Fruit fly (Drosophila melanogaster) whole organism, embryonic: ENCODE results near the gene dpr4.

Source experiments
- ATbp ChIP-seq: fragments of 200-800 bp; sonication (Bioruptor generic); optimal IDR thresholded peaks from 2 replicates; lab custom pipeline; 2017; ENCODE audit warnings: missing biosample characterization, mild to moderate bottlenecking, missing genetic modification characterization, missing genetic modification reagents
- Awh ChIP-seq: fragments of 200-800 bp; sonication (Bioruptor generic); IDR thresholded peaks from 2 replicates; pipeline ENCODE4, ENCODE4 v1.3.6; 2022; ENCODE audit warnings: missing biosample characterization, missing genetic modification characterization
- BtbVII ChIP-seq: fragments of 200-800 bp; sonication (Bioruptor generic); optimal IDR thresholded peaks from 3 replicates; lab custom pipeline; 2017; ENCODE audit warnings: missing biosample characterization, mild to moderate bottlenecking, missing genetic modification characterization
- CG10565 ChIP-seq: fragments of 200-800 bp; sonication (Bioruptor generic); optimal IDR thresholded peaks from 3 replicates; lab custom pipeline; 2016; ENCODE audit warnings: missing biosample characterization, mild to moderate bottlenecking, missing genetic modification characterization
- CG11085 ChIP-seq: fragments of 200-800 bp; sonication (Bioruptor generic); IDR thresholded peaks from 2 replicates; pipeline ENCODE4 v1.3.6; 2022; ENCODE audit warnings: missing biosample characterization, missing genetic modification characterization
- CG12236 ChIP-seq: fragments of 200-800 bp; sonication (Bioruptor generic); optimal IDR thresholded peaks from 2 replicates; lab custom pipeline; 2016; ENCODE audit warnings: missing biosample characterization, missing genetic modification characterization
- CG12299 ChIP-seq: fragments of 200-800 bp; sonication (Bioruptor generic); optimal IDR thresholded peaks from 2 replicates; lab custom pipeline; 2018; ENCODE audit warnings: missing biosample characterization, mild to moderate bottlenecking, missing genetic modification characterization
- CG12942 ChIP-seq: fragments of 200-800 bp; sonication (Bioruptor generic); optimal IDR thresholded peaks from 3 replicates; lab custom pipeline; 2016; ENCODE audit warnings: missing biosample characterization, missing genetic modification characterization
- CG14860 ChIP-seq: fragments of 200-800 bp; sonication (Bioruptor generic); IDR thresholded peaks from 3 replicates; pipeline ENCODE4 v1.3.6; 2022; ENCODE audit warnings: missing biosample characterization, missing genetic modification characterization; ENCODE audit not compliant: partially characterized antibody
- CG15514 ChIP-seq: fragments of 200-800 bp; sonication (Bioruptor generic); optimal IDR thresholded peaks from 3 replicates; lab custom pipeline; 2017; ENCODE audit warnings: missing biosample characterization, missing genetic modification characterization, mild to moderate bottlenecking, moderate library complexity, missing genetic modification reagents
- CG1603 ChIP-seq: fragments of 200-800 bp; sonication (Bioruptor generic); optimal IDR thresholded peaks from 2 replicates; lab custom pipeline; 2019; ENCODE audit warnings: missing biosample characterization, mild to moderate bottlenecking, missing genetic modification characterization, moderate library complexity
- CG17802 ChIP-seq: fragments of 200-800 bp; sonication (Bioruptor generic); optimal IDR thresholded peaks from 2 replicates; lab custom pipeline; 2018; ENCODE audit warnings: missing biosample characterization, mild to moderate bottlenecking, missing genetic modification characterization, moderate library complexity
- CG18262 ChIP-seq: fragments of 200-800 bp; optimal IDR thresholded peaks from 3 replicates; lab custom pipeline; 2019; ENCODE audit warnings: missing biosample characterization, mild to moderate bottlenecking, missing genetic modification characterization, moderate library complexity
- CG18619 ChIP-seq: fragments of 200-800 bp; sonication (Bioruptor generic); optimal IDR thresholded peaks from 3 replicates; lab custom pipeline; 2017; ENCODE audit warnings: missing biosample characterization, mild to moderate bottlenecking, missing genetic modification characterization
- CG2875 ChIP-seq: fragments of 200-800 bp; sonication (Bioruptor generic); optimal IDR thresholded peaks from 2 replicates; lab custom pipeline; 2017; ENCODE audit warnings: missing biosample characterization, mild to moderate bottlenecking, missing genetic modification characterization, missing genetic modification reagents
- CG31224 ChIP-seq: fragments of 200-800 bp; sonication (Bioruptor generic); IDR thresholded peaks from 2 replicates; pipeline ENCODE4 v1.3.6; 2022; ENCODE audit warnings: missing biosample characterization, missing genetic modification characterization
- CG32532 ChIP-seq: fragments of 200-800 bp; sonication (Bioruptor generic); IDR thresholded peaks from 2 replicates; pipeline ENCODE4 v1.3.6; 2022; ENCODE audit warnings: missing biosample characterization, missing genetic modification characterization
- CG32767 ChIP-seq: fragments of 200-800 bp; sonication (Bioruptor generic); IDR thresholded peaks from 2 replicates; pipeline ENCODE4 v1.3.6; 2022; ENCODE audit warnings: missing biosample characterization, missing genetic modification characterization
- CG6272 ChIP-seq: fragments of 200-800 bp; sonication (Bioruptor generic); IDR thresholded peaks from 2 replicates; pipeline ENCODE4 v1.3.6; 2022; ENCODE audit warnings: missing biosample characterization, missing genetic modification characterization
- CrebB ChIP-seq: fragments of 200-800 bp; sonication (Bioruptor generic); optimal IDR thresholded peaks from 3 replicates; lab custom pipeline; 2018; ENCODE audit warnings: missing biosample characterization, mild to moderate bottlenecking, missing genetic modification characterization
- Dip3 ChIP-seq: fragments of 200-800 bp; sonication (Bioruptor generic); optimal IDR thresholded peaks from 3 replicates; lab custom pipeline; 2016; ENCODE audit warnings: missing biosample characterization, missing genetic modification characterization
- Drgx ChIP-seq: fragments of 200-800 bp; sonication (Bioruptor generic); IDR thresholded peaks from 2 replicates; pipeline ENCODE4 v1.3.6; 2022; ENCODE audit warnings: missing biosample characterization, missing genetic modification characterization
- HHEX ChIP-seq: fragments of 200-800 bp; sonication (Bioruptor generic); optimal IDR thresholded peaks from 3 replicates; lab custom pipeline; 2017; ENCODE audit warnings: missing biosample characterization, mild to moderate bottlenecking, missing genetic modification characterization, missing genetic modification reagents
- HmgZ ChIP-seq: fragments of 200-800 bp; sonication (Bioruptor generic); optimal IDR thresholded peaks from 2 replicates; lab custom pipeline; 2018; ENCODE audit warnings: missing biosample characterization, mild to moderate bottlenecking, missing genetic modification characterization
- Kr ChIP-seq: fragments of 200-800 bp; sonication (Bioruptor generic); optimal IDR thresholded peaks from 2 replicates; lab custom pipeline; 2017; ENCODE audit warnings: missing biosample characterization, mild to moderate bottlenecking, missing genetic modification characterization
- Lpt ChIP-seq: fragments of >200 bp; optimal IDR thresholded peaks from 2 replicates; lab custom pipeline; 2018; ENCODE audit warnings: missing biosample characterization, missing genetic modification characterization
- MBD-R2 ChIP-seq: fragments of 200-800 bp; sonication (Bioruptor generic); IDR thresholded peaks from 2 replicates; pipeline ENCODE4 v1.3.6; 2022; ENCODE audit warnings: missing biosample characterization, missing genetic modification characterization
- Med ChIP-seq: fragments of 200-800 bp; sonication (Bioruptor generic); peaks from one replicate; lab custom pipeline; 2016; ENCODE audit warnings: missing biosample characterization, missing genetic modification characterization, mild to moderate bottlenecking, inconsistent platforms, moderate library complexity
- NC2β ChIP-seq: fragments of 200-800 bp; sonication (Bioruptor generic); optimal IDR thresholded peaks from 2 replicates; lab custom pipeline; 2016; ENCODE audit warnings: missing biosample characterization, missing genetic modification characterization
- Oli ChIP-seq: fragments of 200-800 bp; sonication (Bioruptor generic); optimal IDR thresholded peaks from 2 replicates; lab custom pipeline; 2018; ENCODE audit warnings: missing biosample characterization, mild to moderate bottlenecking, missing genetic modification characterization, moderate library complexity
- Sox100B ChIP-seq: fragments of 200-800 bp; sonication (Bioruptor generic); optimal IDR thresholded peaks from 3 replicates; lab custom pipeline; 2018; ENCODE audit warnings: missing biosample characterization, mild to moderate bottlenecking, missing genetic modification characterization
- Sox102F ChIP-seq: fragments of 200-800 bp; sonication (Bioruptor generic); optimal IDR thresholded peaks from 2 replicates; lab custom pipeline; 2018; ENCODE audit warnings: missing biosample characterization, mild to moderate bottlenecking, missing genetic modification characterization, moderate library complexity
- Usf ChIP-seq: fragments of 200-800 bp; sonication (Bioruptor generic); optimal IDR thresholded peaks from 2 replicates; lab custom pipeline; 2017; ENCODE audit warnings: missing genotype, missing biosample characterization, missing genetic modification characterization
- ap ChIP-seq: fragments of 200-800 bp; sonication (Bioruptor generic); IDR thresholded peaks from 2 replicates; pipeline ENCODE4 v1.3.6; 2022; ENCODE audit warnings: missing biosample characterization, missing genetic modification characterization
- crol ChIP-seq: fragments of 200-800 bp; sonication (Bioruptor generic); IDR thresholded peaks from 2 replicates; pipeline ENCODE4 v1.3.6; 2022; ENCODE audit warnings: missing biosample characterization, missing genetic modification characterization
- cwo ChIP-seq: fragments of 200-800 bp; sonication (Bioruptor generic); optimal IDR thresholded peaks from 3 replicates; lab custom pipeline; 2017; ENCODE audit warnings: missing biosample characterization, missing genetic modification characterization, mild to moderate bottlenecking, moderate library complexity, missing genetic modification reagents
- gro ChIP-seq: fragments of 200-800 bp; sonication (Bioruptor generic); optimal IDR thresholded peaks from 2 replicates; lab custom pipeline; 2016; ENCODE audit warnings: missing biosample characterization, missing genetic modification characterization
- h ChIP-seq: fragments of >200 bp; optimal IDR thresholded peaks from 2 replicates; lab custom pipeline; 2017
- hkb ChIP-seq, 2 experiments: fragments of 200-800 bp in 1 of 2; fragments of >200 bp in 1 of 2; sonication (Bioruptor generic) in 1 of 2; IDR thresholded peaks in 1 of 2; optimal IDR thresholded peaks in 1 of 2; 2 replicates each; pipeline versions ENCODE4 v1.3.6 to Lab custom; 2017 to 2022; ENCODE audit warnings: missing biosample characterization in 1 of 2, missing genetic modification characterization in 1 of 2
- jing ChIP-seq: fragments of 200-800 bp; sonication (Bioruptor generic); optimal IDR thresholded peaks from 2 replicates; lab custom pipeline; 2018; ENCODE audit warnings: missing biosample characterization, mild to moderate bottlenecking, missing genetic modification characterization
- knrl ChIP-seq: fragments of 200-800 bp; sonication (Bioruptor generic); IDR thresholded peaks from 3 replicates; pipeline ENCODE4 v1.3.6; 2022; ENCODE audit warnings: missing biosample characterization, missing genetic modification characterization; ENCODE audit not compliant: partially characterized antibody
- maf-S ChIP-seq: fragments of 200-800 bp; sonication (Bioruptor generic); optimal IDR thresholded peaks from 2 replicates; lab custom pipeline; 2016; ENCODE audit warnings: missing biosample characterization, missing genetic modification characterization
- nom ChIP-seq: fragments of 200-800 bp; sonication (Bioruptor generic); optimal IDR thresholded peaks from 2 replicates; lab custom pipeline; 2017; ENCODE audit warnings: missing biosample characterization, missing genetic modification characterization, mild to moderate bottlenecking, moderate library complexity, missing genetic modification reagents
- pros ChIP-seq: fragments of 200-800 bp; sonication (Bioruptor generic); optimal IDR thresholded peaks from 3 replicates; lab custom pipeline; 2019; ENCODE audit warnings: missing biosample characterization, mild to moderate bottlenecking, missing genetic modification characterization, moderate library complexity
- sc ChIP-seq, 3 experiments: fragments of >200 bp in 2 of 3; fragments of 200-800 bp in 1 of 3; sonication (Bioruptor generic) in 1 of 3; optimal IDR thresholded peaks; 2 replicates in 2 of 3; 3 replicates in 1 of 3; lab custom pipeline; 2017; ENCODE audit warnings: mild to moderate bottlenecking in 1 of 3, missing biosample characterization in 1 of 3, missing genetic modification characterization in 1 of 3, missing genetic modification reagents in 1 of 3
- ttk ChIP-seq: fragments of 200-800 bp; sonication (Bioruptor generic); IDR thresholded peaks from 2 replicates; pipeline ENCODE4 v2.1.2; 2022; ENCODE audit warnings: missing biosample characterization, missing genetic modification characterization

Gene dpr4

DNA sequence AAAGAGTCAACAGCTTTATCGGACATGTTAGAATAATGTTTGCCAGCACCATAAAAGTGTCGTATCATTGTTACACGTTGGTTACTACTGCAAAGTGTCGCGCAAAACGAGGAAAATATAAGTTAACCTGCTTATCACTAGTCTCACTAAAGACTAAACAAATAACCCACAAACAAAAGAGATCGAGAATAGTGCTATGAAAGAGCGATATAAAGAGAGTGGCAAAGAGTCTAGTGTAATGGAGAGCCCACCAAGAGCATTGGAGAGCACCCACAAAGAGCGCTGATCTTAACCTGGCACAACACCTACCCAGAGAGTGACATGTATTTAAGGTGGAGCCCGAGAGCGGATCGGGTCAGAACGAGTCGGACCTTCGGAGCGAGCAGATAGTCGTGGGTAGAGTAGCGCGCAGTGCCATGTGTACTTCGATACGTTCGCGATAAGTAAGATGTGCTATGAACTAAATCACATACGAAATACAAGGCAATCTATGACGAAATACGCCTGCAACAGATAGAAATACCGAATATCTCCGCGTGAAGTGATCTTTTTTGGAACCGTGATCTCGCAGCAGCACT is 26.2 kb upstream of the dpr4 start, which contains the start of gene Mrp4 (continued):
- TF ChIP-seq HmgZ (tag; lab: Kevin White, UChicago) (peak; percentile 47), NC2β (peak; percentile 56), Kr (GFP tag; lab: Kevin White, UChicago) (no peak), CG11085 (GFP tag; lab: Robert Waterston, UW) (peak; percentile 16; the same call in 1 of the 2 replicates), CG15514 (GFP tag; lab: Kevin White, UChicago) (peak; percentile 40), knrl (GFP tag; lab: Robert Waterston, UW) (no peak), jing (GFP tag; lab: Kevin White, UChicago) (no peak), CG1603 (tag; lab: Kevin White, UChicago) (no peak), CG17802 (tag; lab: Kevin White, UChicago) (no peak), ATbp (GFP tag; lab: Kevin White, UChicago) (peak; percentile 54), HHEX (GFP tag; lab: Kevin White, UChicago) (peak; percentile 32), Awh (GFP tag; lab: Robert Waterston, UW) (peak; percentile 32; the same call in 1 of the 2 replicates), CG12942 (GFP tag; lab: Kevin White, UChicago) (peak; percentile 10)
- TF ChIP-seq, all 482 proteins: peak for 194

DNA sequence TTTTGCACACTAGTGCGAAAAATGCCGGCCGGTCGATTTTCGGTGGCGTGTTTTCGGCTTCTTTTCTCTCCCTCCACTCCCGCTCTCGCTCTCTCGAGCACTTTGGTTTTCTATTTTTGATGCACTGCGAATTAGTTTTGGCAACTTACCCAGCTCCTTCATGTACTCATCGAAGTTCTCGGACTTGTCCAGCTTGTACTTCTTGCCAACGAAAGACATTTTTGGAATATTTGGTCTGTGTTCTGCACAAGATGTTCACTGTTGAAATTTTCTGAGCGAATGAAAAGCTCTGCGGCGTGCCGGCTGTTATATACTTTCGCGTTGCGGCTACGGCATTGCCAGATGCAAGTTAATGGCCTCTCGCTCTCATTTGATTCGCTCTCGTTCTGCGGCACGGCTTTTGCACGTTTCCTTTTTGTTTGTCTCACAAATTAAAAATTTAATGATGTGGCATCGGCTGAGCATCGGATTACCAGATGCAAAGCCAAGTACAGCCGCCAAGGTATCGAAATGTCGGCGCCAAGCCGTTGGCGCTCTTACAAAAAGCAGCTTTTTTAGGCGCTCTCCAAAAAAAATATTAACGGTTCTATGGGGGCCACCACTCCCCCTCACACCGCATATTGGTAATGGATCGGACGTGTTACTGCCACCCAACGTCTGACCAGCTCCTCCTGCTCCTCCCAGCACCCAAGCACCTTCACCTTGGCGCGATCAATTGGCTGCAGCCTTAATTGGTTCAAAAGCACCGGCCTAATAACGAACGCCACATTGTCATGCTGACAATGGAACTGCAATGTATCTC is 24.2 kb upstream of the dpr4 start, which contains the start of the genes fabp and sea:
Gene fabp, minus strand, starts transcription at position 286 of the 802 bp plus-strand sequence.
Gene sea, minus strand, starts transcription at position 286 of the 802 bp plus-strand sequence.
- TF ChIP-seq crol (GFP tag; lab: Robert Waterston, UW) (peak; percentile 64), CG6272 (GFP tag; lab: Robert Waterston, UW) (no peak), CG10565 (GFP tag; lab: Kevin White, UChicago) (no peak), Dip3 (GFP tag; lab: Kevin White, UChicago) (no peak), nom (GFP tag; lab: Kevin White, UChicago) (peak; percentile 72), Sox102F (no peak), Med (GFP tag; lab: Kevin White, UChicago) (peak; percentile 57), MBD-R2 (no peak), ttk (no peak), CrebB (no peak), ap (GFP tag; lab: Robert Waterston, UW) (no peak), Oli (tag; lab: Kevin White, UChicago) (no peak), Usf (GFP tag; lab: Kevin White, UChicago) (no peak), CG14860 (GFP tag; lab: Robert Waterston, UW) (no peak), gro (GFP tag; lab: Kevin White, UChicago) (no peak), CG12236 (no peak), maf-S (no peak), pros (no peak), CG12299 (tag; lab: Kevin White, UChicago) (no peak), cwo (GFP tag; lab: Kevin White, UChicago) (peak; percentile 37), hkb (optimal IDR thresholded peaks at IDR 0.05; lab: Kevin White, UChicago) (no peak), hkb (GFP tag; IDR thresholded peaks at IDR 0.05; lab: Robert Waterston, UW) (no peak), Lpt (GFP tag; lab: Kevin White, UChicago) (no peak), sc (optimal IDR thresholded peaks at IDR 0.05; lab: Kevin White, UChicago) (no peak), sc (GFP tag; optimal IDR thresholded peaks at IDR 0.05; lab: Kevin White, UChicago) (no peak), h (lab: Kevin White, UChicago) (no peak), BtbVII (GFP tag; lab: Kevin White, UChicago) (no peak), CG31224 (GFP tag; lab: Robert Waterston, UW) (no peak), CG18262 (tag; lab: Kevin White, UChicago) (no peak), CG18619 (no peak), Sox100B (GFP tag; lab: Kevin White, UChicago) (no peak), CG32767 (GFP tag; lab: Robert Waterston, UW) (no peak), CG32532 (GFP tag; lab: Robert Waterston, UW) (peak; percentile 33; the same call in 1 of the 2 replicates), CG2875 (no peak), Drgx (GFP tag; lab: Robert Waterston, UW) (peak; percentile 44; the same call in 1 of the 2 replicates)
